Fruit fly (Drosophila melanogaster) S2 (cell line): ENCODE data around the gene hwt.

Source experiments
- CG8478 ChIP-seq: fragments of >200 bp; optimal IDR thresholded peaks from 2 replicates; lab custom pipeline; 2018
- CTCF ChIP-seq, 2 experiments: fragments of >200 bp; optimal IDR thresholded peaks; 2 replicates each; lab custom pipeline; 2018

The hwt gene

dm6 chrX:12480282-12480681 is 88.0 kb downstream of the hwt start:
- TF ChIP-seq CTCF (optimal IDR thresholded peaks at IDR 0.05; lab: Kevin White, UChicago) (no peak), CG8478 (no peak)

DNA sequence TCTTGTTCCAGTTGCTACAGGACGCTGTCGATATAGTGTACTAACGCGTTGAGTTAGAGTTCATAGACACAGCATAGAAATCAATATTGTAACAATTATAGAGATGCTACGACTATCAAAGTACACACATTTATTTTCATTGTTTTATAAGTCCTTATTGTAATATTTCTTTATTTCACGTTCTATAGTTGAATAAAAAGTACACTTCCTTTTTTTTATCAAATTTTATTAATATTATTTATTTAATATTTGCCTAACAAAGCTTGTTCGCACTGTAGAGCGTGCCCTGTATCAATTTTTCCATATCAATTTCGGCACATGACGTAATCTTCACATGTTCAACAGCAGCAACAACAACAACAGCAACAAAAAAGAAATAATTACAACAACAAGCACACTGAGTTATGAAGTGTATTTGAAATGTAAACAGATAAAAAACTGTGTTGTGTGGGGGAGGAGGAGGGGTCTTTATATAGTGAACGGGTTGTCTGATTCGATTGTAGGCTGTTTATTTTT is 94.2 kb downstream of the hwt start:
- TF ChIP-seq CTCF (optimal IDR thresholded peaks at IDR 0.05; lab: Kevin White, UChicago), result no peak
- TF ChIP-seq CG8478, result no peak

DNA sequence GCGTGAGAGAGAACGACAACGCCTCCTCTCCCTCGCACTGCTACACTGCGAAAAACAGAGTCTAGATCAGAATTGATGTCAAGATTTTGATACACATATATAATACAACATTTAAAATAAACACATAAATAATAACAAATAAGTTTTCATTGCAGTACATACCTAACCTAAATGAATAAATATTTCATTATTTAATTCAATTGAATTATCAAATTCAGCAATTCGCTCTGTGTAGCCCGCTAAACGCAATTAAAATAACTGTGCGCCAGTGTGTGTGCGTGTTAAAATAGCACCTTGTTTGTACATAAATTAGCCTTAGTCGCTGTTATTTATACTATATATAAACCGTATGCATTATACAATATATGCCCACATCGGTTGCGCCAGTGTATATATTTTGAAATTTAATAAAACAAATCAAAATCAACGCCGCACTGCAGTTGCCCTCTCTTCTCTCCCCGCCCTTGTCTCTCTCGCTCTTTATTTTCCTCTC is 96.0 kb downstream of the hwt start:
- no peak for TF ChIP-seq CTCF (optimal IDR thresholded peaks at IDR 0.05; lab: Kevin White, UChicago)

- TF ChIP-seq CG8478, result no peak
- no peak for TF ChIP-seq CTCF (optimal IDR thresholded peaks at IDR 0.05; lab: Kevin White, UChicago)
These were observed 96.8 kb downstream of the hwt start for dm6 chrX:12471408-12471807.

dm6 chrX:12470187-12470931 is 97.9 kb downstream of the hwt start:
- TF ChIP-seq CTCF (optimal IDR thresholded peaks at IDR 0.05; lab: Kevin White, UChicago) (no peak), CG8478 (no peak)

dm6 chrX:12469778-12470177 is 98.5 kb downstream of the hwt start:
- no peak for TF ChIP-seq CTCF (optimal IDR thresholded peaks at IDR 0.05; lab: Kevin White, UChicago)
- no peak for TF ChIP-seq CG8478

DNA sequence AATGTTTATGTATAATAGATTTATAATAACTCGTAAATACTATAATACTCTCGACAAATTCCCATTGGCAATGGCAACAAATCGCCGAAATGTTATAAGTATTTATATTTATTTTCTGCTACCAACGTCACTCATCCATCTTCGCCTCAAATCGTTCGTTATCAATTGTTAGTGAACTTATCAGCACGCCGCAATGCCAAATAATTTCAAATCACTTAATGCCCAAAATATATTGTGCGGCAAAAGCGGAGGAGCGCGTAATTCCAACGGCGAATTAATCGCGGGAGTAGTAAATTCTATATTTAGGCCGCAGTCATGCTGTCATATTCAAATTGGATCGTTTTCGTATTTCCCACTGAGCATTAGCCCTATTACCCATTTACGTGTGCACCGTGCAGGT is 99.1 kb downstream of the hwt start:
- TF ChIP-seq CG8478, result no peak
- TF ChIP-seq CTCF (optimal IDR thresholded peaks at IDR 0.05; lab: Kevin White, UChicago), result no peak

DNA sequence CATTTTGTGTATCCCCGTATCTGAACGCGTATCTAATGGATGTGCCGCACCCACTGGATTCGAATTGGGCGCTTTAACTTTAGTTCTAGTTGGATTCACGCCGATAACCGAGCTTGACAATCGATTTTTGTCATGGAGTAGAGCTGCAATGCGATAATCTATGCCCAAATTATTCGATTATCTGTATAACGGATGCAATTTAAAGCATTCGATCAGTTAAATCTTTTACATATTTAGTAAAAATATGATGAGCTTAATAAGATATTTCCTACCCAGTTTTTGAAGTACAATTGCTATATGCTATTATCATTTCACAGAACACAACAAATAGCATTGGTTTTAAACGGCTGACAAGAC is 101.0 kb downstream of the hwt start:
- TF ChIP-seq CTCF (optimal IDR thresholded peaks at IDR 0.05; lab: Kevin White, UChicago), result no peak
- no peak for TF ChIP-seq CG8478
